Worm (Caenorhabditis elegans): Measurements from ENCODE around the gene sri-51.

Gene sri-51

ce11 chrII:3148404-3148803 is 50.5 kb downstream of the sri-51 start:
- TF ChIP-seq pha-4 (tag; optimal IDR thresholded peaks at IDR 0.05) = no peak
- TF ChIP-seq sptf-1 (tag; optimal IDR thresholded peaks at IDR 0.05) = no peak
- TF ChIP-seq elt-1 (tag; optimal IDR thresholded peaks at IDR 0.05; ENCODE audit: borderline replicate concordance, insufficient read depth) = no peak
- TF ChIP-seq sem-2 (GFP tag; optimal IDR thresholded peaks at IDR 0.05) = no peak
- TF ChIP-seq ztf-11 (tag; optimal IDR thresholded peaks at IDR 0.05) = no peak
- TF ChIP-seq blmp-1 (tag; optimal IDR thresholded peaks at IDR 0.05) = no peak

Measured in whole organism, mixed stage, embryonic.